Worm (Caenorhabditis elegans) whole organism, young adult: ENCODE data around the gene trp-1.

ENCODE experiments used
- B0019.2 ChIP-seq: fragments of 200-800 bp; sonication (Bioruptor generic); conservative IDR thresholded peaks from 2 replicates; pipeline ENCODE4 v1.3.6; 2022; ENCODE audit warnings: missing genetic modification reagents, missing genetic modification characterization, missing compliant biosample characterization
- B0035.1 ChIP-seq: sonication (generic microtip); optimal IDR thresholded peaks from 2 replicates; lab custom pipeline; 2016; ENCODE audit warnings: missing genetic modification characterization, mild to moderate bottlenecking, missing compliant biosample characterization, missing genotype, missing genetic modification reagents
- C06A6.2 ChIP-seq: fragments of 200-800 bp; sonication (Bioruptor generic); conservative IDR thresholded peaks from 2 replicates; pipeline ENCODE4 v1.3.6; 2022; ENCODE audit warnings: missing genetic modification characterization, missing compliant biosample characterization
- F22D6.2 ChIP-seq: sonication (generic microtip); optimal IDR thresholded peaks from 2 replicates; lab custom pipeline; 2016; ENCODE audit warnings: mild to moderate bottlenecking, missing genetic modification characterization, missing compliant biosample characterization
- F33H1.4 ChIP-seq: fragments of 200-800 bp; sonication (Bioruptor generic); IDR thresholded peaks from 2 replicates; pipeline ENCODE4 v1.3.6; 2022; ENCODE audit warnings: missing genetic modification reagents, missing genetic modification characterization, missing compliant biosample characterization
- F39B2.1 ChIP-seq: fragments of 200-800 bp; sonication (Bioruptor generic); IDR thresholded peaks from 2 replicates; pipeline ENCODE4 v1.3.6; 2022; ENCODE audit warnings: missing genetic modification reagents, missing genetic modification characterization, missing compliant biosample characterization
- F57C9.4 ChIP-seq: sonication (generic microtip); optimal IDR thresholded peaks from 2 replicates; lab custom pipeline; 2017; ENCODE audit warnings: mild to moderate bottlenecking, missing genetic modification characterization, missing compliant biosample characterization
- K11D2.4 ChIP-seq: fragments of 200-800 bp; sonication (Bioruptor generic); IDR thresholded peaks from 2 replicates; pipeline ENCODE4 v1.3.6; 2022; ENCODE audit warnings: missing genetic modification reagents, missing genetic modification characterization, missing compliant biosample characterization
- K12H6.12 ChIP-seq: fragments of 200-800 bp; sonication (Bioruptor generic); optimal IDR thresholded peaks from 2 replicates; lab custom pipeline; 2018; ENCODE audit warnings: mild to moderate bottlenecking, missing genetic modification characterization, missing compliant biosample characterization
- T26A5.8 ChIP-seq: sonication (generic microtip); optimal IDR thresholded peaks from 2 replicates; lab custom pipeline; 2016; ENCODE audit warnings: missing genetic modification characterization, missing compliant biosample characterization
- Y53F4B.3 ChIP-seq: fragments of 200-800 bp; sonication (Bioruptor generic); IDR thresholded peaks from 2 replicates; pipeline ENCODE4 v1.3.6; 2022; ENCODE audit warnings: missing genetic modification reagents, missing genetic modification characterization, missing compliant biosample characterization
- Y67H2A.10 ChIP-seq: fragments of 200-800 bp; sonication (Bioruptor generic); conservative IDR thresholded peaks from 2 replicates; pipeline ENCODE4 v1.3.6; 2022; ENCODE audit warnings: missing genetic modification reagents, missing genetic modification characterization, missing compliant biosample characterization
- ZK185.1 ChIP-seq: sonication (generic microtip); optimal IDR thresholded peaks from 2 replicates; lab custom pipeline; 2016; ENCODE audit warnings: mild to moderate bottlenecking, missing genetic modification characterization, missing compliant biosample characterization; ENCODE audit not compliant: poor library complexity, severe bottlenecking
- ama-1 ChIP-seq, 3 experiments: fragments of 150-350 bp in 1 of 3; sonication (generic microtip) in 2 of 3; optimal IDR thresholded peaks; 2 replicates each; lab custom pipeline; 2014 to 2018; ENCODE audit warnings: missing biosample characterization in 2 of 3, missing genetic modification characterization in 2 of 3, missing genetic modification reagents in 2 of 3
- aptf-3 ChIP-seq: fragments of 200-800 bp; sonication (Bioruptor generic); IDR thresholded peaks from 2 replicates; pipeline ENCODE4 v1.3.6; 2022; ENCODE audit warnings: missing genetic modification characterization, missing compliant biosample characterization
- attf-3 ChIP-seq: fragments of 200-800 bp; sonication (Bioruptor generic); conservative IDR thresholded peaks from 2 replicates; pipeline ENCODE4 v1.3.6; 2022; ENCODE audit warnings: missing genetic modification reagents, missing genetic modification characterization, missing compliant biosample characterization
- attf-5 ChIP-seq: fragments of 200-800 bp; sonication (Bioruptor generic); optimal IDR thresholded peaks from 2 replicates; lab custom pipeline; 2018; ENCODE audit warnings: mild to moderate bottlenecking, missing genetic modification characterization, missing compliant biosample characterization
- bed-1 ChIP-seq: fragments of 200-800 bp; sonication (Bioruptor generic); IDR thresholded peaks from 2 replicates; pipeline ENCODE4 v1.3.6; 2022; ENCODE audit warnings: missing genetic modification reagents, missing genetic modification characterization, missing compliant biosample characterization
- ccch-3 ChIP-seq: fragments of 200-800 bp; sonication (Bioruptor generic); optimal IDR thresholded peaks from 2 replicates; lab custom pipeline; 2018; ENCODE audit warnings: mild to moderate bottlenecking, missing genetic modification characterization, missing compliant biosample characterization
- die-1 ChIP-seq: sonication (generic microtip); optimal IDR thresholded peaks from 2 replicates; lab custom pipeline; 2016; ENCODE audit warnings: missing genotype, mild to moderate bottlenecking, missing genetic modification characterization, missing compliant biosample characterization
- egl-44 ChIP-seq: fragments of 200-800 bp; sonication (Bioruptor generic); IDR thresholded peaks from 2 replicates; pipeline ENCODE4 v1.3.6; 2022; ENCODE audit warnings: missing genetic modification reagents, missing genetic modification characterization, missing compliant biosample characterization
- egrh-3 ChIP-seq: fragments of 200-800 bp; sonication (Bioruptor generic); IDR thresholded peaks from 2 replicates; pipeline ENCODE4 v1.3.6; 2022; ENCODE audit warnings: missing genetic modification reagents, missing genetic modification characterization, missing compliant biosample characterization
- hmg-1.2 ChIP-seq: fragments of 200-800 bp; sonication (Bioruptor generic); IDR thresholded peaks from 2 replicates; pipeline ENCODE4 v1.3.6; 2022; ENCODE audit warnings: missing genetic modification reagents, missing genetic modification characterization, missing compliant biosample characterization
- let-526 ChIP-seq: fragments of 200-800 bp; sonication (Bioruptor generic); IDR thresholded peaks from 2 replicates; pipeline ENCODE4 v1.3.6; 2022; ENCODE audit warnings: missing genetic modification reagents, missing genetic modification characterization, missing compliant biosample characterization
- lin-35 ChIP-seq, 3 experiments: fragments of 150-350 bp in 2 of 3; sonication (generic microtip) in 1 of 3; optimal IDR thresholded peaks; 2 replicates each; lab custom pipeline; 2014 to 2018; ENCODE audit warnings: missing biosample characterization in 3 of 3, missing genetic modification characterization in 3 of 3, missing genetic modification reagents in 3 of 3
- nfya-1 ChIP-seq: sonication (generic microtip); optimal IDR thresholded peaks from 2 replicates; lab custom pipeline; 2017; ENCODE audit warnings: antibody characterized with exemption, missing compliant biosample characterization, missing genetic modification characterization, borderline replicate concordance; ENCODE audit not compliant: insufficient read depth
- nfyb-1 ChIP-seq: fragments of 200-800 bp; sonication (Bioruptor generic); IDR thresholded peaks from 2 replicates; pipeline ENCODE4 v1.3.6; 2022; ENCODE audit warnings: missing genetic modification reagents, missing genetic modification characterization, missing compliant biosample characterization
- nhr-27 ChIP-seq: fragments of 200-800 bp; sonication (Bioruptor generic); optimal IDR thresholded peaks from 2 replicates; lab custom pipeline; 2018; ENCODE audit warnings: mild to moderate bottlenecking, missing genetic modification characterization, moderate library complexity, missing compliant biosample characterization
- pbrm-1 ChIP-seq: fragments of 200-800 bp; sonication (Bioruptor generic); IDR thresholded peaks from 2 replicates; pipeline ENCODE4 v1.3.6; 2022; ENCODE audit warnings: missing genetic modification reagents, missing genetic modification characterization, missing compliant biosample characterization
- sptf-2 ChIP-seq: fragments of 200-800 bp; sonication (Bioruptor generic); optimal IDR thresholded peaks from 2 replicates; lab custom pipeline; 2018; ENCODE audit warnings: mild to moderate bottlenecking, missing genetic modification characterization, missing compliant biosample characterization
- unc-130 ChIP-seq: sonication (generic microtip); optimal IDR thresholded peaks from 2 replicates; lab custom pipeline; 2016; ENCODE audit warnings: missing genetic modification reagents, missing genetic modification characterization, missing compliant biosample characterization
- zim-3 ChIP-seq: sonication (generic microtip); optimal IDR thresholded peaks from 2 replicates; lab custom pipeline; 2017; ENCODE audit warnings: mild to moderate bottlenecking, missing genetic modification characterization, moderate library complexity, missing compliant biosample characterization
- ztf-18 ChIP-seq: sonication (generic microtip); optimal IDR thresholded peaks from 2 replicates; lab custom pipeline; 2016; ENCODE audit warnings: missing genotype, mild to moderate bottlenecking, missing genetic modification characterization, missing compliant biosample characterization
- ztf-6 ChIP-seq: fragments of 200-800 bp; sonication (Bioruptor generic); IDR thresholded peaks from 2 replicates; pipeline ENCODE4 v1.3.6; 2022; ENCODE audit warnings: missing genetic modification reagents, missing genetic modification characterization, missing compliant biosample characterization

The trp-1 gene

ce11 chrIII:8519886-8520285 lies 15.0 kb upstream of the trp-1 start, which contains the start of gene ZC21.8:
ZC21.8 (minus strand) TSS chrIII:8519986.
- TF ChIP-seq Y67H2A.10 (GFP tag; lab: Robert Waterston, UW) (no peak), ccch-3 (no peak), sptf-2 (GFP tag; lab: Kevin White, UChicago) (no peak), ztf-6 (GFP tag; lab: Robert Waterston, UW) (no peak)

ce11 chrIII:8520589-8520988 lies 14.3 kb upstream of the trp-1 start:
- TF ChIP-seq ZK185.1 (tag; lab: Kevin White, UChicago) (no peak), attf-3 (no peak), lin-35 (GFP tag; optimal IDR thresholded peaks at IDR 0.05; lab: Kevin White, UChicago) (no peak), F57C9.4 (tag; lab: Kevin White, UChicago) (no peak), T26A5.8 (tag; lab: Kevin White, UChicago) (no peak), C06A6.2 (GFP tag; lab: Robert Waterston, UW) (no peak), F22D6.2 (tag; lab: Kevin White, UChicago) (no peak), aptf-3 (no peak), hmg-1.2 (GFP tag; lab: Robert Waterston, UW) (no peak), B0019.2 (GFP tag; lab: Robert Waterston, UW) (no peak), egl-44 (GFP tag; lab: Robert Waterston, UW) (no peak), nfyb-1 (GFP tag; lab: Robert Waterston, UW) (no peak), nfya-1 (tag; lab: Kevin White, UChicago) (no peak), nhr-27 (tag; lab: Kevin White, UChicago) (no peak), K12H6.12 (no peak)

DNA sequence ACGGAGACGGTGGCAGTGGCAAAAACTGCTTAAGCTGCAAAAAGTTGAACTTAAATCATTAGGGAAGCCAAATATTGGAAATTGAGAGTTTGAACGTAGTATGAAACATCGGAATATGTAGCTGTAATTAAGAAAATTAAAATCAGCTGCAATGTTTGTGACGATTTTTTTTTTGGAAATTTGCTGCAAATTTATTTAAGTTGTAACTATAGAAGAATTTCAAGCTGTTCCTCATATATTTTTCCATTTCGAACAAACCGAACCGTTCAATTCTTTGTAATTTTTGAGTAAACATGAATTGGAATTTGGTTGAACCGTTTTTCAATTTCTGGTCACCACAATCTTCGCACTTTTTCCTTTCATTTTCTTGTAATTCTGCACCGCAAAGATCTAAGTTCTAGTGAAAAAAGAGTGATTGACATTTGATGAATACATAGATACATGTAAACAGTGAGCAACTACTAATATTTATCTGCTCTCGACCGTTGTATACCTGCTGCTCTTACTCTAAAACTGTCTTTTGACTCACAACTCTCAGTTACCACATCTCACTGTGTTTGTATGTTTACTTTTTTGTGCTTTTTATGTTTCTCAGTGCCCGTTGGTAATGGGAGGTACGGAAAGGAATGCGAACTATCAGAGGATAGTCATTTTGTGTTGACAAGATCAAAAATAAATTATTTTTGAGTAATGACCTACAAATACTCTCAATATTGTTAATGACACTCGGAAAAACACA lies 13.1 kb upstream of the trp-1 start:
- no peak for TF ChIP-seq unc-130 (GFP tag; lab: Kevin White, UChicago)
- no peak for TF ChIP-seq zim-3 (tag; lab: Kevin White, UChicago)
- TF ChIP-seq bed-1 = no peak
- no peak for TF ChIP-seq K12H6.12
- TF ChIP-seq F33H1.4 = no peak
- TF ChIP-seq let-526 (GFP tag; lab: Robert Waterston, UW) = no peak
- TF ChIP-seq B0035.1 (tag; lab: Kevin White, UChicago) = no peak
- TF ChIP-seq ama-1 (optimal IDR thresholded peaks at IDR 0.05; lab: Kevin White, UChicago) = no peak
- no peak for TF ChIP-seq ama-1 (GFP tag; optimal IDR thresholded peaks at IDR 0.05; lab: Kevin White, UChicago)
- no peak for TF ChIP-seq Y53F4B.3 (GFP tag; lab: Robert Waterston, UW)
- TF ChIP-seq die-1 (tag; lab: Kevin White, UChicago) = no peak
- TF ChIP-seq K11D2.4 = no peak
- no peak for TF ChIP-seq F39B2.1 (GFP tag; lab: Robert Waterston, UW)
- no peak for TF ChIP-seq ztf-18 (tag; lab: Kevin White, UChicago)
- no peak for TF ChIP-seq egrh-3 (GFP tag; lab: Robert Waterston, UW)
- TF ChIP-seq attf-5 (GFP tag; lab: Kevin White, UChicago) = no peak
- TF ChIP-seq pbrm-1 (GFP tag; lab: Robert Waterston, UW) = no peak
